Fruit fly (Drosophila melanogaster): Measurements from ENCODE around the gene opm.

opm gene

DNA sequence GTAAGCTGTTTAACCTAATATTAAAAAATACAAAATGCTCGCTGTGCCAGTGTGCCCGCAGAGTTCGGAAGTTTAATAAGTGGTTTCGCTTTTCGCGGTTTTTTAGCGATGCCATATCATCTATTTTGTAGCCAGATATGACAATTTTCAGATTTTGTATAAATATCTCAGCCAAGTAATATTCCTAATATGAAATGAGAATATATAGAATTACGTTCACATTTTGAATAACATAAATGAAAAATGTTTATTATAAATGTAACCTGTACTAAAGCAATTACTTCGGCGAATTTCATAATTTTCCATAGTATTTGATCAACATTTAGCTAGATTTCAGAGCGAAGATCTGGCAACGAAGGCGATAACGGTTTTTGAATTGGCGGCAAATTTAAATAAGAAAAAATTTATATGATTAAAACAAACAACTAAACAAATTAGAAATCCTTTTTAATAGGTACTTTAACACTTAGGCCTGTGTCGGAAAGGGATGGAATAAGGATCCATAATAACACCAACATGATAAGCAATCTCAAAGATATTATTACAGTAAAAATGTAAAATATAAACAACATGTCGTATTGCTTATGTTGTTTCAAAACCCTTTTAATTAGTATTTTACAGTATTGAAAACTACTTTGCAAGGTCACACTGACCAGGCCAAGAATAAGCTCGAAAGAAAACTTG, at the start of gene opm, which contains the start of gene dob:
TSS of gene opm (minus strand) at position 59 of the 684 bp plus-strand sequence.
TSS of gene dob (plus strand) at position 634 of the 684 bp plus-strand sequence.
- TF ChIP-seq CG7045 (GFP tag; optimal IDR thresholded peaks at IDR 0.05) (no peak), Mnt (GFP tag; optimal IDR thresholded peaks at IDR 0.05) (peak; percentile 14), CG14711 (tag; optimal IDR thresholded peaks at IDR 0.05) (no peak), CG7101 (tag; optimal IDR thresholded peaks at IDR 0.05) (no peak), CG5204 (GFP tag; optimal IDR thresholded peaks at IDR 0.05) (peak; percentile 1), bab1 (GFP tag; optimal IDR thresholded peaks at IDR 0.05) (no peak), CG11617 (GFP tag; optimal IDR thresholded peaks at IDR 0.05) (peak; percentile 22), pad (GFP tag; optimal IDR thresholded peaks at IDR 0.05) (peak; percentile 11), kay (GFP tag; ENCODE audit: borderline replicate concordance) (peak; percentile 77), Clk (GFP tag; optimal IDR thresholded peaks at IDR 0.05) (no peak), CG12768 (GFP tag; optimal IDR thresholded peaks at IDR 0.05) (no peak), Hr96 (GFP tag; optimal IDR thresholded peaks at IDR 0.05) (no peak), Crg-1 (GFP tag; optimal IDR thresholded peaks at IDR 0.05) (no peak), tj (GFP tag; optimal IDR thresholded peaks at IDR 0.05) (no peak), CG1620 (GFP tag; optimal IDR thresholded peaks at IDR 0.05) (peak; percentile 27), cnc (optimal IDR thresholded peaks at IDR 0.05) (no peak)

DNA sequence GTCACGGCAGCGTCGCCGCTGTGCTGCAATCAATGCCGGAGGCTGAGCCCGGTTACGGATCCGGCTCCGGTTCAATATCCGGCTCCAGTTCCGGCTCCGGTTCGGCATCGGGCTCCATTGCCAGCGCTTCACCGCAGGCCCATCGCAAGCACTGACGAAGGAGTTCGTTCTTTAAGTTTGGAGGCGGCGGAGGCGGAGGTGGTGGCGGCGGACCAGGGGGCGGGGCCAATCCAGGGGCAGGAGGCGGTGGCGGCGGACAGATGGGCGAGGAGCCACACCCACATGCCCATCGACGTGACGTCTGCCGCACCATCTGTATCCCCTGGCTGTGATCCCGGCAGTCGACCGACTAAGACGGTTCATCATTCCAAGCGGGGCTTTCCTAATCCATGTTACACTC, 45.7 kb upstream of the opm start:
- TF ChIP-seq CG7045 (GFP tag; optimal IDR thresholded peaks at IDR 0.05): no peak
- TF ChIP-seq kay (GFP tag; ENCODE audit: borderline replicate concordance): no peak
- no peak for TF ChIP-seq cic (GFP tag; optimal IDR thresholded peaks at IDR 0.05)
- no peak for TF ChIP-seq cnc (optimal IDR thresholded peaks at IDR 0.05)
- TF ChIP-seq pad (GFP tag; optimal IDR thresholded peaks at IDR 0.05): no peak
- no peak for TF ChIP-seq tj (GFP tag; optimal IDR thresholded peaks at IDR 0.05)
- TF ChIP-seq CG5204 (GFP tag; optimal IDR thresholded peaks at IDR 0.05): no peak

DNA sequence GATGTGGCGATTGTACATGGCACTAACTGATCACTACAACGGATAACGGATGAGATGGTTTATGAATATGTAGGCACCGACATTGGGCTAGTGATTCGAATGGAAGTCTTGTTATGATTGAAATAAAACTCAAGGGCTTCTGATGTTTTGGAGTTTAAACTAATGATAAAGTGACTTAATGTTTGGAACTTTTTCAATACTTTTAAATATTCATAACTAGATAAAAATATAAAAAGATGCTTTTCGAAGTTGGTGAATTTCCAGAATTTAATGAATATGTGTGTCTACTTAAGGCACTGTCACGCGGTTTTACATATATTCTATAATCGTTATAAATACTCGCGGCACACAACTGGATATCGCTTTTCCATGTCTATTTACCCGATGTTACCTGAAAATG, 29.7 kb upstream of the opm start, which contains the start of gene CG9072:
TSS of gene CG9072 (minus strand) at position 101 of the 400 bp plus-strand sequence.
- TF ChIP-seq ovo (GFP tag; optimal IDR thresholded peaks at IDR 0.05) (no peak), CG1620 (GFP tag; optimal IDR thresholded peaks at IDR 0.05) (no peak), kay (GFP tag; ENCODE audit: borderline replicate concordance) (no peak), Hr96 (GFP tag; optimal IDR thresholded peaks at IDR 0.05) (no peak), CG12768 (GFP tag; optimal IDR thresholded peaks at IDR 0.05) (no peak), pad (GFP tag; optimal IDR thresholded peaks at IDR 0.05) (no peak), cic (GFP tag; optimal IDR thresholded peaks at IDR 0.05) (no peak), CG11617 (GFP tag; optimal IDR thresholded peaks at IDR 0.05) (no peak), Mnt (GFP tag; optimal IDR thresholded peaks at IDR 0.05) (no peak), bab1 (GFP tag; optimal IDR thresholded peaks at IDR 0.05) (no peak)

DNA sequence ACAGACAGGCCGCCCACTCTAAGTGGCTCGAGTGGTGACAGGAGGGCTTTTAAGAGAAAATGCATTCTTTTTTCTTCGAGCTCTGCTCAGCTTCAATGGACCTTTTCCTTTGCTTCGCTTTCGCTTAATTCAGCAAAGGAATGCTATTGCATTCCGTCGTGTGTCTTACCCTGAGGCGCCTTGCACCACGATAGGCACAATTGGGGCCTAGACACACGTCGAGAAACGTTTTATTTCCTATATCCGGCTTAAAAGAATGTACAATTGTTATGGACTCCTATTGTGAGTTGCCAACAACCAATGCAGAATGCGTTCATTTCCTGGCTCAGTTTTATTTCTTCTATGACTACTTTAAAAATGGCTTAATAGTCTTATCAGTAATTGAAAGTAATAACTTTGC, 24.9 kb upstream of the opm start:
- TF ChIP-seq CG7045 (GFP tag; optimal IDR thresholded peaks at IDR 0.05) (no peak), Mnt (GFP tag; optimal IDR thresholded peaks at IDR 0.05) (no peak), cnc (optimal IDR thresholded peaks at IDR 0.05) (no peak), CG11617 (GFP tag; optimal IDR thresholded peaks at IDR 0.05) (no peak), cic (GFP tag; optimal IDR thresholded peaks at IDR 0.05) (no peak), CG14711 (tag; optimal IDR thresholded peaks at IDR 0.05) (no peak), toe (GFP tag; optimal IDR thresholded peaks at IDR 0.05) (no peak), pad (GFP tag; optimal IDR thresholded peaks at IDR 0.05) (no peak), CG5204 (GFP tag; optimal IDR thresholded peaks at IDR 0.05) (no peak), CG12768 (GFP tag; optimal IDR thresholded peaks at IDR 0.05) (no peak), bab1 (GFP tag; optimal IDR thresholded peaks at IDR 0.05) (no peak), ovo (GFP tag; optimal IDR thresholded peaks at IDR 0.05) (no peak), CG33017 (tag; optimal IDR thresholded peaks at IDR 0.05) (no peak), Hr96 (GFP tag; optimal IDR thresholded peaks at IDR 0.05) (no peak), tj (GFP tag; optimal IDR thresholded peaks at IDR 0.05) (no peak), CG7101 (tag; optimal IDR thresholded peaks at IDR 0.05) (no peak), CG1620 (GFP tag; optimal IDR thresholded peaks at IDR 0.05) (no peak), Crg-1 (GFP tag; optimal IDR thresholded peaks at IDR 0.05) (no peak), kay (GFP tag; ENCODE audit: borderline replicate concordance) (no peak), Clk (GFP tag; optimal IDR thresholded peaks at IDR 0.05) (no peak)

DNA sequence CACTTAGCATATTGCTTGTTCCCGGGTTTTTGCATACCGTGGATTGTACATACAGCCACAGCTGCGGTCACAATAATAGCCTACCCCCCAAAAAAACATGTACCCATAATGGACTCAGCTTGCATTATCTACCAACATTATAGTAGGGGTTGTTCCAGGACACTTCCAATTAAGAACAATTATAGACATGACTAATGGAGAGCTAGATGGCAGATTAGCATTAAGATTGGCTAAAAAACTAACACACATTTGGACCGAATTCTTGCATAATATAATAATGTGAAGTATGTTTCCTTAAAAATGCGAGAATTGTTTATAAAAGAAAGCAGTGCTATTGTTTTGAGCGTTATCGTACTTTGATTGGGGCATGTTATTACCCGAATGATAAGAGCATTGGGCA, 24.1 kb upstream of the opm start:
- TF ChIP-seq CG7101 (tag; optimal IDR thresholded peaks at IDR 0.05) (no peak), CG12768 (GFP tag; optimal IDR thresholded peaks at IDR 0.05) (no peak), CG7045 (GFP tag; optimal IDR thresholded peaks at IDR 0.05) (no peak), toe (GFP tag; optimal IDR thresholded peaks at IDR 0.05) (no peak)

DNA sequence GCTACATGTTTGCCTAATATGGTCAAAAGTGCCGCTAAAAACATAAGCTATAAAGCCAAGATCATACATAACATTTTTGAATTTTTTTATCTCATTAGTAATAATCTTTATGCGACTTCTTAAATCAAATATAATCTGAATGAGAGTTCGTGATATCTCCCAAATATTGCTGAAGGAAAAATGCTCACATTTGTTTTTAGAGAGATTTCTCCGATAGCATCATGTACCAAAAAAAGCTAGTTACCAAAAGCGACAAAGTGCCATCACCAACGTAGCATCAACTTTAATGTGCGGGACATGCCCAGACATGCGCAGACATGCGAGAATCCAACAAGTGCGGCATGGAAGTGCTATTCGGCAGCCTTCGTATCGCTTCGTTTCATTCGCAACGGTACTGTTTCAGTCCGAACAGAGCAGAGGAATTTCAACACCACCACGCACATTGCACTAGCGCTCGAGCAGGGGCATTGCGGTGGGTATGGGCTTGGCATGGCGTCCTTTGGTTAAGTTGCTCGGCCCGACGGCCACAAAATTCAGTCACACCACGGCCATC, 23.0 kb upstream of the opm start, which contains the start of gene Rab3-GEF:
TSS of gene Rab3-GEF (plus strand) at position 537 of the 553 bp plus-strand sequence.
- TF ChIP-seq Mnt (GFP tag; optimal IDR thresholded peaks at IDR 0.05) (no peak), CG14711 (tag; optimal IDR thresholded peaks at IDR 0.05) (no peak), CG7101 (tag; optimal IDR thresholded peaks at IDR 0.05) (no peak), toe (GFP tag; optimal IDR thresholded peaks at IDR 0.05) (no peak), Clk (GFP tag; optimal IDR thresholded peaks at IDR 0.05) (no peak), pad (GFP tag; optimal IDR thresholded peaks at IDR 0.05) (no peak), Crg-1 (GFP tag; optimal IDR thresholded peaks at IDR 0.05) (no peak), CG12768 (GFP tag; optimal IDR thresholded peaks at IDR 0.05) (no peak), cnc (optimal IDR thresholded peaks at IDR 0.05) (no peak), tj (GFP tag; optimal IDR thresholded peaks at IDR 0.05) (no peak)

Measured in whole organism, adult.